Fruit fly (Drosophila melanogaster) Kc167 (cell line): Measurements from ENCODE around the gene CG13898.

Experiments
- Myc ChIP-seq: fragments of >200 bp; optimal IDR thresholded peaks from 2 replicates; lab custom pipeline; 2017; ENCODE audit warnings: missing external identifiers
- Sin3A ChIP-seq: fragments of >200 bp; optimal IDR thresholded peaks from 2 replicates; lab custom pipeline; 2018; ENCODE audit warnings: missing external identifiers
- h ChIP-seq: fragments of >200 bp; optimal IDR thresholded peaks from 3 replicates; lab custom pipeline; 2018; ENCODE audit warnings: missing external identifiers
- insv ChIP-seq: fragments of >200 bp; optimal IDR thresholded peaks from 3 replicates; lab custom pipeline; 2018; ENCODE audit warnings: missing external identifiers
- psq ChIP-seq: fragments of >200 bp; optimal IDR thresholded peaks from 2 replicates; lab custom pipeline; 2017; ENCODE audit warnings: missing external identifiers
- ttk ChIP-seq: sonication (Bioruptor generic); optimal IDR thresholded peaks from 2 replicates; lab custom pipeline; 2017; ENCODE audit warnings: missing external identifiers

DNA sequence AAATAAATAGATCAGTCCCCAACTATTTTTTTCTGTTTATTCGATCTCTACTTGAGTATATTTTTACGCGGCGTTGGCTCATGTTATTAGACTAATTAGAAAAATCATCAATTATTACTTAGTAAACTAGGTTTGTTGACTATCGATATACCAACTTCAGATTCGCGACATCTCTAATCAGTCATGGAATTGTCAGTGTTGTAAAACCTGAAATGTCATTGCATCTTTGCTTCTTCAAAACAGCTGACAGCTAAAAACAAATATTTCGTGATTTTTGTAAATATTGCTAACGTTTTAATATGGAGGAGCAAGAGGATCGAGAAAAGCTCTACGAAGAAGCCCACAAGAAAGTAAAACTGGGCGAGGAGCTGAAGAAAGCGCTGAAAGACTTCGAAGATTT is 30.0 kb upstream of the CG13898 start, which contains the start of gene CG42553:
- no peak for TF ChIP-seq Myc
- no peak for TF ChIP-seq Sin3A
- no peak for TF ChIP-seq h (lab: Kevin White, UChicago)
- TF ChIP-seq ttk (lab: Kevin White, UChicago) = no peak
- TF ChIP-seq psq = no peak
- no peak for TF ChIP-seq insv (lab: Kevin White, UChicago)
